Worm (Caenorhabditis elegans) whole organism, young adult: ENCODE data around the gene elf-1.

Experiments
- Y95B8A.8 ChIP-seq: fragments of 200-800 bp; sonication (Bioruptor generic); IDR thresholded peaks from 2 replicates; pipeline ENCODE4 v1.3.6; 2022; ENCODE audit warnings: missing genetic modification reagents, missing genetic modification characterization, missing compliant biosample characterization
- madf-8 ChIP-seq: fragments of 200-800 bp; sonication (Bioruptor generic); conservative IDR thresholded peaks from 2 replicates; pipeline ENCODE4 v1.3.6; 2022; ENCODE audit warnings: missing genetic modification reagents, missing genetic modification characterization, missing compliant biosample characterization
- sdz-38 ChIP-seq: sonication (generic microtip); optimal IDR thresholded peaks from 2 replicates; lab custom pipeline; 2016; ENCODE audit warnings: missing genotype, missing genetic modification characterization, missing compliant biosample characterization
- snpc-1.1 ChIP-seq: sonication (generic microtip); optimal IDR thresholded peaks from 2 replicates; lab custom pipeline; 2017; ENCODE audit warnings: missing genetic modification characterization, mild to moderate bottlenecking, missing compliant biosample characterization, antibody characterized with exemption, moderate library complexity, missing genotype, missing genetic modification reagents; ENCODE audit not compliant: insufficient read depth

- no peak for TF ChIP-seq snpc-1.1 (tag; lab: Kevin White, UChicago)
- TF ChIP-seq sdz-38 (tag; lab: Kevin White, UChicago), result no peak
- no peak for TF ChIP-seq Y95B8A.8 (GFP tag; lab: Robert Waterston, UW)
- no peak for TF ChIP-seq madf-8 (GFP tag; lab: Robert Waterston, UW)
These were observed 5.7 kb upstream of the elf-1 start, which contains the start of gene W02B3.4 for ce11 chrIII:683318-683717.
